Worm (Caenorhabditis elegans): ENCODE data around the gene F41H8.1.

DNA sequence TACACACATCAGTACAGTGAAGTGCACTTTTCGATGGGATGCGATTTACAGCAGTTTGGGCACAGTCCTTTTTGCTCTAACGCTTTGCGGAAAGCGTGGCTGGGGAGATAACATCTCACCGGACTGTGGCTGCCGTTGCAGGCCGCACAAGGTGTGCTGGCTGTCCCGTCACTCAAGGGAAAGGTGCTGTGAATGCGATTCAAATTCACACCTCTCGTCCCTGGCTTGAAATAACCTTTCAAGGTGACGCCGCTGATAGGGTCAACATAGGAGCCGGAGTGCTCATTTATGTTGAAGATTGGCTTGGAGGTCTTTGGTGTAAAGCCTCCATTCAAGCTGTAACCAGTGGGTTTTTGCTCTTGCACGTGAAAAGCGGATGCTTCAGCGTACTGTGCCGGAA is 39.4 kb upstream of the F41H8.1 start:
- TF ChIP-seq klf-2 (GFP tag; conservative IDR thresholded peaks at IDR 0.05) (no peak), ztf-29 (GFP tag; IDR thresholded peaks at IDR 0.05) (no peak), T22C8.4 (GFP tag; IDR thresholded peaks at IDR 0.05) (no peak), tab-1 (GFP tag; IDR thresholded peaks at IDR 0.05) (no peak), ztf-23 (GFP tag; IDR thresholded peaks at IDR 0.05) (no peak), flt-1 (GFP tag; IDR thresholded peaks at IDR 0.05) (no peak), med-1 (GFP tag; optimal IDR thresholded peaks at IDR 0.05; ENCODE audit: insufficient read depth) (no peak), cog-1 (tag; optimal IDR thresholded peaks at IDR 0.05) (no peak)

Data from whole organism, midembryonic.